Worm (Caenorhabditis elegans): ENCODE data around the gene trx-3.
A peak's percentile ranks its signal among the peaks of the same experiment; 100 is the strongest.

Gene trx-3

ce11 chrIV:4468046-4468727 lies 18.6 kb upstream of the trx-3 start:
- TF ChIP-seq unc-86 (tag; optimal IDR thresholded peaks at IDR 0.05) (no peak), ceh-88 (GFP tag; IDR thresholded peaks at IDR 0.05) (0 out of 2 replicates have a peak, but pooled peaks have one; percentile 51), irx-1 (tag; optimal IDR thresholded peaks at IDR 0.05) (no peak), nhr-71 (tag; optimal IDR thresholded peaks at IDR 0.05) (peak; percentile 56), nhr-90 (tag; optimal IDR thresholded peaks at IDR 0.05; ENCODE audit: poor library complexity) (peak; percentile 56), C16A3.4 (tag; optimal IDR thresholded peaks at IDR 0.05) (peak; percentile 1), lsy-2 (tag; optimal IDR thresholded peaks at IDR 0.05) (no peak), egl-27 (tag; optimal IDR thresholded peaks at IDR 0.05) (no peak), unc-130 (tag; optimal IDR thresholded peaks at IDR 0.05) (no peak), skn-1 (tag; optimal IDR thresholded peaks at IDR 0.05) (no peak), mdl-1 (tag; optimal IDR thresholded peaks at IDR 0.05) (no peak), rnt-1 (tag; optimal IDR thresholded peaks at IDR 0.05) (no peak), elt-2 (tag; optimal IDR thresholded peaks at IDR 0.05) (peak; percentile 30), hlh-4 (tag; optimal IDR thresholded peaks at IDR 0.05) (no peak), ceh-90 (tag; optimal IDR thresholded peaks at IDR 0.05) (no peak), blmp-1 (tag; optimal IDR thresholded peaks at IDR 0.05) (no peak), jun-1 (tag; optimal IDR thresholded peaks at IDR 0.05) (no peak), C34B4.2 (tag; optimal IDR thresholded peaks at IDR 0.05) (no peak), ceh-8 (GFP tag; optimal IDR thresholded peaks at IDR 0.05) (peak; percentile 7), hlh-17 (GFP tag; optimal IDR thresholded peaks at IDR 0.05; ENCODE audit: borderline replicate concordance) (no peak), efl-3 (GFP tag; optimal IDR thresholded peaks at IDR 0.05) (no peak), ztf-4 (tag; optimal IDR thresholded peaks at IDR 0.05) (peak; percentile 39), C04F5.9 (tag; optimal IDR thresholded peaks at IDR 0.05) (no peak), aly-2 (tag; optimal IDR thresholded peaks at IDR 0.05) (no peak), lin-15B (tag; optimal IDR thresholded peaks at IDR 0.05) (no peak), vab-15 (tag; optimal IDR thresholded peaks at IDR 0.05) (no peak), zag-1 (tag; optimal IDR thresholded peaks at IDR 0.05) (no peak), ets-5 (GFP tag; IDR thresholded peaks at IDR 0.05) (no peak), lin-13 (GFP tag; optimal IDR thresholded peaks at IDR 0.05) (no peak), mef-2 (tag; optimal IDR thresholded peaks at IDR 0.05) (no peak), nhr-12 (tag; optimal IDR thresholded peaks at IDR 0.05) (no peak), sox-4 (tag; optimal IDR thresholded peaks at IDR 0.05) (no peak), tlp-1 (tag; optimal IDR thresholded peaks at IDR 0.05) (no peak), egl-13 (tag; optimal IDR thresholded peaks at IDR 0.05) (no peak), nhr-20 (tag; optimal IDR thresholded peaks at IDR 0.05) (peak; percentile 20), ceh-63 (GFP tag; optimal IDR thresholded peaks at IDR 0.05) (no peak), nhr-76 (tag; optimal IDR thresholded peaks at IDR 0.05) (no peak), isw-1 (GFP tag; IDR thresholded peaks at IDR 0.05) (no peak), F16B12.6 (tag; optimal IDR thresholded peaks at IDR 0.05) (no peak), tbx-2 (tag; optimal IDR thresholded peaks at IDR 0.05) (peak; percentile 17), nhr-84 (tag; optimal IDR thresholded peaks at IDR 0.05) (no peak), dsc-1 (tag; optimal IDR thresholded peaks at IDR 0.05) (no peak), fkh-4 (tag; optimal IDR thresholded peaks at IDR 0.05; ENCODE audit: borderline replicate concordance) (no peak), sptf-1 (tag; optimal IDR thresholded peaks at IDR 0.05) (no peak), nhr-85 (tag) (peak; percentile 50), fkh-10 (GFP tag; optimal IDR thresholded peaks at IDR 0.05) (no peak), efl-1 (optimal IDR thresholded peaks at IDR 0.05) (peak in 1 of 2 experiments; percentile 17), efl-1 (GFP tag; optimal IDR thresholded peaks at IDR 0.05 in 1 of 2) (peak in 1 of 2 experiments; percentile 91), nhr-47 (tag; optimal IDR thresholded peaks at IDR 0.05) (peak; percentile 33), aha-1 (tag; optimal IDR thresholded peaks at IDR 0.05) (no peak), zip-4 (GFP tag; optimal IDR thresholded peaks at IDR 0.05) (no peak), fkh-8 (tag; optimal IDR thresholded peaks at IDR 0.05) (peak; percentile 24), xbp-1 (tag; optimal IDR thresholded peaks at IDR 0.05) (no peak), swsn-7 (tag; optimal IDR thresholded peaks at IDR 0.05) (peak; percentile 19)
